Worm (Caenorhabditis elegans) whole organism, L2 larva: Measurements from ENCODE around the gene pmt-1.

Experiments
- R02D3.7 ChIP-seq: fragments of 150-350 bp; optimal IDR thresholded peaks from 2 replicates; lab custom pipeline; 2014; ENCODE audit warnings: missing biosample characterization, missing genetic modification characterization
- Y55F3AM.14 ChIP-seq: fragments of 200-800 bp; sonication (Bioruptor generic); optimal IDR thresholded peaks from 2 replicates; lab custom pipeline; 2018; ENCODE audit warnings: mild to moderate bottlenecking, missing genetic modification characterization, missing compliant biosample characterization
- ZK546.5 ChIP-seq: sonication (generic microtip); optimal IDR thresholded peaks from 2 replicates; lab custom pipeline; 2017; ENCODE audit warnings: missing biosample characterization, missing genetic modification characterization
- alr-1 ChIP-seq: fragments of 150-350 bp; optimal IDR thresholded peaks from 2 replicates; lab custom pipeline; 2014; ENCODE audit warnings: missing biosample characterization, missing genetic modification characterization
- aly-2 ChIP-seq: fragments of 150-350 bp; optimal IDR thresholded peaks from 2 replicates; lab custom pipeline; 2014; ENCODE audit warnings: missing biosample characterization, missing genetic modification characterization
- ama-1 ChIP-seq: fragments of 150-350 bp; optimal IDR thresholded peaks from 2 replicates; lab custom pipeline; 2018; ENCODE audit warnings: inconsistent platforms
- ceh-16 ChIP-seq: fragments of 150-350 bp; optimal IDR thresholded peaks from 2 replicates; lab custom pipeline; 2014; ENCODE audit warnings: missing biosample characterization, missing genetic modification characterization
- ceh-82 ChIP-seq: fragments of 150-350 bp; optimal IDR thresholded peaks from 2 replicates; lab custom pipeline; 2014; ENCODE audit warnings: missing biosample characterization, missing genetic modification characterization
- crh-2 ChIP-seq: sonication (generic microtip); optimal IDR thresholded peaks from 2 replicates; lab custom pipeline; 2017; ENCODE audit warnings: missing biosample characterization, missing genetic modification characterization
- fos-1 ChIP-seq: fragments of 150-350 bp; optimal IDR thresholded peaks from 2 replicates; lab custom pipeline; 2014; ENCODE audit warnings: missing biosample characterization, missing genetic modification characterization
- lin-13 ChIP-seq: fragments of 150-350 bp; optimal IDR thresholded peaks from 2 replicates; lab custom pipeline; 2014; ENCODE audit warnings: missing biosample characterization, missing genetic modification reagents, missing genetic modification characterization
- lin-39 ChIP-seq: fragments of 150-350 bp; optimal IDR thresholded peaks from 2 replicates; lab custom pipeline; 2014; ENCODE audit warnings: missing biosample characterization, missing genetic modification reagents, missing genetic modification characterization
- lsy-2 ChIP-seq, 2 experiments: fragments of 150-350 bp in 1 of 2; sonication (generic microtip) in 1 of 2; optimal IDR thresholded peaks; 2 replicates each; lab custom pipeline; 2014 to 2017; ENCODE audit warnings: missing biosample characterization in 2 of 2, missing genetic modification characterization in 2 of 2
- mdl-1 ChIP-seq, 2 experiments: fragments of 150-350 bp in 1 of 2; sonication (generic microtip) in 1 of 2; optimal IDR thresholded peaks; 2 replicates each; lab custom pipeline; 2017; ENCODE audit warnings: missing biosample characterization in 2 of 2, missing genetic modification characterization in 2 of 2
- nhr-11 ChIP-seq: fragments of 150-350 bp; optimal IDR thresholded peaks from 2 replicates; lab custom pipeline; 2014; ENCODE audit warnings: missing biosample characterization, missing genetic modification characterization
- nhr-12 ChIP-seq: fragments of 150-350 bp; optimal IDR thresholded peaks from 2 replicates; lab custom pipeline; 2014; ENCODE audit warnings: missing biosample characterization, missing genetic modification characterization
- nhr-129 ChIP-seq: fragments of 150-350 bp; optimal IDR thresholded peaks from 2 replicates; lab custom pipeline; 2014; ENCODE audit warnings: missing biosample characterization, missing genetic modification characterization
- nhr-21 ChIP-seq: fragments of 150-350 bp; optimal IDR thresholded peaks from 2 replicates; lab custom pipeline; 2014; ENCODE audit warnings: missing biosample characterization, missing genetic modification characterization
- nhr-23 ChIP-seq: fragments of 150-350 bp; optimal IDR thresholded peaks from 2 replicates; lab custom pipeline; 2014; ENCODE audit warnings: missing biosample characterization, missing genetic modification reagents, missing genetic modification characterization
- nhr-237 ChIP-seq: fragments of 150-350 bp; optimal IDR thresholded peaks from 2 replicates; lab custom pipeline; 2014; ENCODE audit warnings: missing biosample characterization, missing genetic modification characterization
- nhr-25 ChIP-seq: fragments of 150-350 bp; sonication (generic microtip); optimal IDR thresholded peaks from 3 replicates; lab custom pipeline; 2014; ENCODE audit warnings: missing biosample characterization, missing genetic modification characterization
- nhr-6 ChIP-seq: fragments of 150-350 bp; optimal IDR thresholded peaks from 2 replicates; lab custom pipeline; 2014; ENCODE audit warnings: missing biosample characterization, missing genetic modification characterization
- nhr-77 ChIP-seq: fragments of 150-350 bp; optimal IDR thresholded peaks from 2 replicates; lab custom pipeline; 2014; ENCODE audit warnings: missing biosample characterization, missing genetic modification characterization
- skn-1 ChIP-seq: sonication (generic microtip); optimal IDR thresholded peaks from 2 replicates; lab custom pipeline; 2017; ENCODE audit warnings: missing biosample characterization, missing genetic modification characterization
- sma-3 ChIP-seq: sonication (generic microtip); optimal IDR thresholded peaks from 2 replicates; lab custom pipeline; 2016; ENCODE audit warnings: missing genetic modification reagents, missing genetic modification characterization, missing compliant biosample characterization
- sma-9 ChIP-seq, 2 experiments: fragments of 150-350 bp in 1 of 2; sonication (generic microtip) in 1 of 2; optimal IDR thresholded peaks; 2 replicates each; lab custom pipeline; 2014 to 2016; ENCODE audit warnings: missing genetic modification characterization in 2 of 2, mild to moderate bottlenecking in 1 of 2, missing biosample characterization in 1 of 2, missing compliant biosample characterization in 1 of 2, missing genetic modification reagents in 1 of 2, moderate library complexity in 1 of 2
- unc-55 ChIP-seq: fragments of 150-350 bp; sonication (generic microtip); optimal IDR thresholded peaks from 3 replicates; lab custom pipeline; 2014; ENCODE audit warnings: missing biosample characterization, missing genetic modification reagents, missing genetic modification characterization
- unc-62 ChIP-seq: fragments of 150-350 bp; optimal IDR thresholded peaks from 2 replicates; lab custom pipeline; 2014; ENCODE audit warnings: missing biosample characterization, missing genetic modification reagents, missing genetic modification characterization
- zag-1 ChIP-seq: fragments of 150-350 bp; optimal IDR thresholded peaks from 2 replicates; lab custom pipeline; 2014; ENCODE audit warnings: missing biosample characterization, missing genetic modification characterization
- ztf-1 ChIP-seq: fragments of 200-800 bp; sonication (Bioruptor generic); conservative IDR thresholded peaks from 2 replicates; pipeline ENCODE4 v1.3.6; 2022; ENCODE audit warnings: missing genetic modification characterization, missing compliant biosample characterization

pmt-1 gene

ce11 chrII:5231111-5231510 is 51.2 kb downstream of the pmt-1 start, which contains the start of gene EGAP2.1:
TSS of gene EGAP2.1 (plus strand) at chrII:5231411.
- TF ChIP-seq ceh-16, result no peak
- TF ChIP-seq sma-9 (GFP tag; optimal IDR thresholded peaks at IDR 0.05; lab: Kevin White, UChicago), result no peak
- no peak for TF ChIP-seq sma-9 (tag; optimal IDR thresholded peaks at IDR 0.05; lab: Kevin White, UChicago)
- no peak for TF ChIP-seq lsy-2 (tag; optimal IDR thresholded peaks at IDR 0.05; lab: Kevin White, UChicago)
- TF ChIP-seq nhr-77 (tag; lab: Kevin White, UChicago), result no peak
- TF ChIP-seq nhr-237 (tag; lab: Kevin White, UChicago), result no peak
- no peak for TF ChIP-seq ztf-1
- TF ChIP-seq lin-39 (tag; lab: Kevin White, UChicago), result no peak
- TF ChIP-seq nhr-21 (tag; lab: Kevin White, UChicago), result no peak
- TF ChIP-seq nhr-6 (tag; lab: Kevin White, UChicago), result no peak
- no peak for TF ChIP-seq lin-13 (GFP tag; lab: Kevin White, UChicago)
- TF ChIP-seq Y55F3AM.14 (GFP tag; lab: Kevin White, UChicago), result no peak
- TF ChIP-seq nhr-11 (tag; lab: Kevin White, UChicago), result no peak
- TF ChIP-seq ceh-82 (tag; lab: Kevin White, UChicago), result no peak
- TF ChIP-seq nhr-25 (tag; lab: Kevin White, UChicago), result no peak
- TF ChIP-seq sma-3 (GFP tag; lab: Kevin White, UChicago), result no peak
- no peak for TF ChIP-seq ama-1 (lab: Kevin White, UChicago)
- TF ChIP-seq skn-1 (tag; lab: Kevin White, UChicago), result no peak
- no peak for TF ChIP-seq unc-62 (GFP tag; lab: Kevin White, UChicago)
- TF ChIP-seq crh-2, result no peak
- TF ChIP-seq, all 48 proteins: peak for 0

- TF ChIP-seq ZK546.5 (tag; lab: Kevin White, UChicago) (no peak), nhr-129 (tag; lab: Kevin White, UChicago) (no peak), nhr-23 (tag; lab: Kevin White, UChicago) (no peak), lin-13 (GFP tag; lab: Kevin White, UChicago) (no peak)
Observed at ce11 chrII:5229596-5229995, 52.7 kb downstream of the pmt-1 start, which contains the start of gene EGAP2.2. TSS of gene EGAP2.2 (plus strand) at chrII:5229896.

DNA sequence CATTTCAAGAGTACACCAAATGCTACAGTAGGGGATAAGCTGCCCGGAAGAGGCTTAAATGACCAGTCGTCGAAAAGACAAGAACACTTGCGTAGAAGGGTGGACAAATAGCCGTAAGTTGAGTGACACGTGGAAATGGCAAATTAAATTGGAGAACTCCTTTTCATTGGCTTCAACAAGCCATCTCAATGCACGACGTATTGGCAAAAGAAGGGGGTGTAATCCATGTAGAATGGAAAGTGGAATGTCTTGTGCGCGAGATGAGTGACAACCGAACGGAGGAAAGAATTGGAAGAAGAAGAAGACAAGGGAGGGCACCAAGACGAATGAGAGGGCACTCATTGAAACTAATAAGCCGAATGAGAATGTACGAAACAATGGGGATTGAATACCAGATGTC is 53.7 kb downstream of the pmt-1 start:
- TF ChIP-seq nhr-12 (tag; lab: Kevin White, UChicago), result no peak
- TF ChIP-seq ceh-82 (tag; lab: Kevin White, UChicago), result no peak
- no peak for TF ChIP-seq zag-1 (tag; lab: Kevin White, UChicago)
- no peak for TF ChIP-seq alr-1 (tag; lab: Kevin White, UChicago)
- no peak for TF ChIP-seq fos-1 (tag; lab: Kevin White, UChicago)
- no peak for TF ChIP-seq lin-39 (tag; lab: Kevin White, UChicago)
- TF ChIP-seq nhr-77 (tag; lab: Kevin White, UChicago), result no peak
- no peak for TF ChIP-seq nhr-21 (tag; lab: Kevin White, UChicago)
- no peak for TF ChIP-seq mdl-1 (tag; optimal IDR thresholded peaks at IDR 0.05; lab: Kevin White, UChicago)
- no peak for TF ChIP-seq R02D3.7 (tag; lab: Kevin White, UChicago)
- TF ChIP-seq unc-55, result no peak
- TF ChIP-seq sma-9 (GFP tag; optimal IDR thresholded peaks at IDR 0.05; lab: Kevin White, UChicago), result no peak
- no peak for TF ChIP-seq sma-9 (tag; optimal IDR thresholded peaks at IDR 0.05; lab: Kevin White, UChicago)
- no peak for TF ChIP-seq aly-2 (tag; lab: Kevin White, UChicago)
